Fruit fly (Drosophila melanogaster): ENCODE measurements around the gene RpS13.

The RpS13 gene

dm6 chr2L:8362273-8362954 lies 2.0 kb downstream of the RpS13 start, which contains the start of gene CG7627 (continued):
- TF ChIP-seq D19A (tag; optimal IDR thresholded peaks at IDR 0.05) (peak; percentile 33), CG13287 (GFP tag; IDR thresholded peaks at IDR 0.05; ENCODE audit: partially characterized antibody) (peak; percentile 27; the same call in 1 of the 2 replicates), ato (GFP tag; IDR thresholded peaks at IDR 0.05; ENCODE audit: partially characterized antibody) (no peak), btn (GFP tag; optimal IDR thresholded peaks at IDR 0.05) (peak; percentile 19), Tbp (GFP tag; optimal IDR thresholded peaks at IDR 0.05) (no peak), CG43689 (GFP tag; IDR thresholded peaks at IDR 0.05) (no peak), E2f2 (GFP tag; IDR thresholded peaks at IDR 0.05) (no peak), B-H1 (GFP tag; IDR thresholded peaks at IDR 0.05) (no peak), CG31388 (GFP tag; optimal IDR thresholded peaks at IDR 0.05) (no peak), YL-1 (GFP tag; optimal IDR thresholded peaks at IDR 0.05) (no peak), jing (GFP tag; optimal IDR thresholded peaks at IDR 0.05) (peak; percentile 13), CG12942 (GFP tag; optimal IDR thresholded peaks at IDR 0.05) (peak; percentile 37), CG12104 (GFP tag; optimal IDR thresholded peaks at IDR 0.05) (peak; percentile 76), CG10366 (GFP tag; IDR thresholded peaks at IDR 0.05) (peak; percentile 73), Sox102F (GFP tag; optimal IDR thresholded peaks at IDR 0.05) (peak; percentile 56), Fer1 (GFP tag; optimal IDR thresholded peaks at IDR 0.05) (peak; percentile 86), CG12299 (tag; optimal IDR thresholded peaks at IDR 0.05) (peak; percentile 71), sr (GFP tag; IDR thresholded peaks at IDR 0.05) (peak; percentile 22; the same call in 1 of the 3 replicates), HmgD (GFP tag; optimal IDR thresholded peaks at IDR 0.05) (peak; percentile 65), CG8359 (GFP tag; optimal IDR thresholded peaks at IDR 0.05; ENCODE audit: borderline replicate concordance) (peak; percentile 39), CG9817 (tag; optimal IDR thresholded peaks at IDR 0.05) (peak; percentile 74), NfI (GFP tag; optimal IDR thresholded peaks at IDR 0.05) (peak; percentile 52), D19B (GFP tag; optimal IDR thresholded peaks at IDR 0.05) (peak; percentile 64), vvl (GFP tag; IDR thresholded peaks at IDR 0.05) (peak; percentile 83), vfl (GFP tag; optimal IDR thresholded peaks at IDR 0.05) (peak; percentile 65), fd64A (GFP tag; optimal IDR thresholded peaks at IDR 0.05) (no peak), twi (tag; optimal IDR thresholded peaks at IDR 0.05) (no peak), CG2199 (GFP tag; IDR thresholded peaks at IDR 0.05) (no peak), Med (GFP tag) (peak; percentile 97), peb (GFP tag; IDR thresholded peaks at IDR 0.05) (peak; percentile 65), hbn (GFP tag; IDR thresholded peaks at IDR 0.05; ENCODE audit: partially characterized antibody) (no peak), vnd (GFP tag; IDR thresholded peaks at IDR 0.05; ENCODE audit: partially characterized antibody) (no peak), chinmo (GFP tag; IDR thresholded peaks at IDR 0.05; ENCODE audit: partially characterized antibody) (peak; percentile 74; the same call in 2 of the 4 replicates), ind (GFP tag; optimal IDR thresholded peaks at IDR 0.05) (peak; percentile 78), hth (optimal IDR thresholded peaks at IDR 0.05) (no peak), CG8281 (tag; optimal IDR thresholded peaks at IDR 0.05) (peak; percentile 50), stwl (tag; optimal IDR thresholded peaks at IDR 0.05) (no peak), ssp (GFP tag; IDR thresholded peaks at IDR 0.05) (peak; percentile 58), sima (GFP tag; optimal IDR thresholded peaks at IDR 0.05) (no peak), Hsf (GFP tag; optimal IDR thresholded peaks at IDR 0.05) (peak; percentile 74), CG4282 (GFP tag; optimal IDR thresholded peaks at IDR 0.05) (no peak), slbo (GFP tag; IDR thresholded peaks at IDR 0.05) (peak; percentile 87), CG3065 (GFP tag; optimal IDR thresholded peaks at IDR 0.05) (no peak), cad (GFP tag; optimal IDR thresholded peaks at IDR 0.05) (no peak), CG15269 (tag; optimal IDR thresholded peaks at IDR 0.05) (peak; percentile 76), CG12769 (tag; optimal IDR thresholded peaks at IDR 0.05) (peak; percentile 69), jigr1 (GFP tag; IDR thresholded peaks at IDR 0.05) (peak; percentile 40; the same call in 1 of the 3 replicates), CG4707 (GFP tag; optimal IDR thresholded peaks at IDR 0.05) (peak; percentile 37), seq (GFP tag; IDR thresholded peaks at IDR 0.05) (peak; percentile 71), CG4360 (GFP tag; IDR thresholded peaks at IDR 0.05) (0 out of 2 replicates have a peak, but pooled peaks have one; percentile 23)

Data from whole organism, embryonic.